Fruit fly (Drosophila melanogaster) whole organism, embryonic: ENCODE results near the gene phr6-4.

Source experiments
- Bteb2 ChIP-seq: fragments of 200-800 bp; sonication (Bioruptor generic); optimal IDR thresholded peaks from 2 replicates; lab custom pipeline; 2016; ENCODE audit warnings: missing biosample characterization, missing genetic modification characterization
- CG10979 ChIP-seq: fragments of 200-800 bp; sonication (Bioruptor generic); optimal IDR thresholded peaks from 2 replicates; lab custom pipeline; 2018; ENCODE audit warnings: missing biosample characterization, mild to moderate bottlenecking, missing genetic modification characterization, moderate library complexity
- CG12744 ChIP-seq: fragments of 200-800 bp; sonication (Bioruptor generic); optimal IDR thresholded peaks from 2 replicates; lab custom pipeline; 2016; ENCODE audit warnings: missing biosample characterization, missing genetic modification characterization
- CG13775 ChIP-seq: fragments of 200-800 bp; sonication (Bioruptor generic); optimal IDR thresholded peaks from 3 replicates; lab custom pipeline; 2017; ENCODE audit warnings: missing biosample characterization, mild to moderate bottlenecking, missing genetic modification characterization
- CG14014 ChIP-seq: fragments of 200-800 bp; sonication (Bioruptor generic); IDR thresholded peaks from 2 replicates; pipeline ENCODE4 v1.3.6; 2022; ENCODE audit warnings: missing biosample characterization, missing genetic modification characterization
- CG14965 ChIP-seq: fragments of 200-800 bp; sonication (Bioruptor generic); optimal IDR thresholded peaks from 2 replicates; lab custom pipeline; 2016; ENCODE audit warnings: missing biosample characterization, missing genetic modification characterization, borderline replicate concordance
- CG15696 ChIP-seq: fragments of 200-800 bp; sonication (Bioruptor generic); optimal IDR thresholded peaks from 2 replicates; lab custom pipeline; 2019; ENCODE audit warnings: missing biosample characterization, mild to moderate bottlenecking, missing genetic modification characterization, moderate library complexity
- CG3065 ChIP-seq: fragments of 200-800 bp; sonication (Bioruptor generic); optimal IDR thresholded peaks from 2 replicates; lab custom pipeline; 2016; ENCODE audit warnings: missing biosample characterization, missing genetic modification characterization
- CG32772 ChIP-seq: fragments of 200-800 bp; sonication (Bioruptor generic); IDR thresholded peaks from 2 replicates; pipeline ENCODE4 v1.3.6; 2022; ENCODE audit warnings: missing biosample characterization, missing genetic modification characterization
- CG34376 ChIP-seq: fragments of 200-800 bp; sonication (Bioruptor generic); optimal IDR thresholded peaks from 2 replicates; lab custom pipeline; 2018; ENCODE audit warnings: missing biosample characterization, mild to moderate bottlenecking, missing genetic modification characterization
- CG4707 ChIP-seq: fragments of 200-800 bp; sonication (Bioruptor generic); optimal IDR thresholded peaks from 2 replicates; lab custom pipeline; 2018; ENCODE audit warnings: missing biosample characterization, mild to moderate bottlenecking, missing genetic modification characterization, moderate library complexity
- CG4730 ChIP-seq: fragments of 200-800 bp; sonication (Bioruptor generic); IDR thresholded peaks from 2 replicates; pipeline ENCODE4 v1.3.6; 2022; ENCODE audit warnings: missing biosample characterization, missing genetic modification characterization
- CG6765 ChIP-seq: fragments of 200-800 bp; sonication (Bioruptor generic); optimal IDR thresholded peaks from 3 replicates; lab custom pipeline; 2017; ENCODE audit warnings: missing biosample characterization, mild to moderate bottlenecking, missing genetic modification characterization
- CG9727 ChIP-seq: fragments of 200-800 bp; sonication (Bioruptor generic); optimal IDR thresholded peaks from 3 replicates; lab custom pipeline; 2017; ENCODE audit warnings: missing biosample characterization, mild to moderate bottlenecking, missing genetic modification characterization
- CG9876 ChIP-seq: fragments of 200-800 bp; sonication (Bioruptor generic); optimal IDR thresholded peaks from 2 replicates; lab custom pipeline; 2016; ENCODE audit warnings: missing biosample characterization, missing genetic modification characterization
- Dad ChIP-seq: fragments of 200-800 bp; sonication (Bioruptor generic); optimal IDR thresholded peaks from 3 replicates; lab custom pipeline; 2016; ENCODE audit warnings: missing biosample characterization, missing genetic modification characterization
- Dbx ChIP-seq: fragments of 200-800 bp; sonication (Bioruptor generic); IDR thresholded peaks from 3 replicates; pipeline ENCODE4 v1.3.6; 2022; ENCODE audit warnings: missing biosample characterization, missing genetic modification characterization
- E2f1 ChIP-seq: fragments of 200-800 bp; sonication (Bioruptor generic); IDR thresholded peaks from 2 replicates; pipeline ENCODE4 v1.3.6; 2022; ENCODE audit warnings: missing biosample characterization, missing genetic modification characterization
- ERR ChIP-seq: fragments of 200-800 bp; sonication (Bioruptor generic); optimal IDR thresholded peaks from 2 replicates; lab custom pipeline; 2016; ENCODE audit warnings: missing biosample characterization, missing genetic modification characterization
- Fer1 ChIP-seq: fragments of 200-800 bp; sonication (Bioruptor generic); optimal IDR thresholded peaks from 2 replicates; lab custom pipeline; 2017; ENCODE audit warnings: missing biosample characterization, mild to moderate bottlenecking, missing genetic modification characterization
- Hmx ChIP-seq: fragments of 200-800 bp; sonication (Bioruptor generic); optimal IDR thresholded peaks from 2 replicates; lab custom pipeline; 2016; ENCODE audit warnings: missing biosample characterization, missing genetic modification characterization
- NFAT ChIP-seq: fragments of 200-800 bp; sonication (Bioruptor generic); IDR thresholded peaks from 2 replicates; pipeline ENCODE4 v1.3.6; 2022; ENCODE audit warnings: missing biosample characterization, missing genetic modification characterization
- Optix ChIP-seq: fragments of 200-800 bp; sonication (Bioruptor generic); IDR thresholded peaks from 3 replicates; pipeline ENCODE4 v1.3.6; 2022; ENCODE audit warnings: missing biosample characterization, missing genetic modification characterization
- Tbp ChIP-seq: fragments of >200 bp; optimal IDR thresholded peaks from 2 replicates; lab custom pipeline; 2018; ENCODE audit warnings: missing biosample characterization, missing genetic modification characterization
- Usf ChIP-seq: fragments of 200-800 bp; sonication (Bioruptor generic); optimal IDR thresholded peaks from 2 replicates; lab custom pipeline; 2017; ENCODE audit warnings: missing genotype, missing biosample characterization, missing genetic modification characterization
- Xrp1 ChIP-seq: fragments of 200-800 bp; sonication (Bioruptor generic); IDR thresholded peaks from 2 replicates; pipeline ENCODE4 v1.3.6; 2022; ENCODE audit warnings: missing biosample characterization, missing genetic modification characterization
- YL-1 ChIP-seq: fragments of 200-800 bp; sonication (Bioruptor generic); optimal IDR thresholded peaks from 3 replicates; lab custom pipeline; 2017; ENCODE audit warnings: missing biosample characterization, mild to moderate bottlenecking, missing genetic modification characterization
- ab ChIP-seq: fragments of 200-800 bp; sonication (Bioruptor generic); optimal IDR thresholded peaks from 2 replicates; lab custom pipeline; 2016; ENCODE audit warnings: missing biosample characterization, missing genetic modification characterization
- abd-A ChIP-seq: fragments of 200-800 bp; sonication (Bioruptor generic); optimal IDR thresholded peaks from 3 replicates; lab custom pipeline; 2019; ENCODE audit warnings: missing biosample characterization, mild to moderate bottlenecking, missing genetic modification characterization, moderate library complexity
- amos ChIP-seq: fragments of 200-800 bp; sonication (Bioruptor generic); IDR thresholded peaks from 2 replicates; pipeline ENCODE4 v1.3.6; 2022; ENCODE audit warnings: missing biosample characterization, missing genetic modification characterization; ENCODE audit not compliant: partially characterized antibody
- aop ChIP-seq: fragments of 200-800 bp; sonication (Bioruptor generic); IDR thresholded peaks from 2 replicates; pipeline ENCODE4 v1.3.6; 2022; ENCODE audit warnings: missing biosample characterization, missing genetic modification characterization
- br ChIP-seq: fragments of >200 bp; optimal IDR thresholded peaks from 2 replicates; lab custom pipeline; 2017
- cas ChIP-seq: fragments of 200-800 bp; sonication (Bioruptor generic); IDR thresholded peaks from 2 replicates; pipeline ENCODE4 v1.3.6; 2022; ENCODE audit warnings: missing biosample characterization, missing genetic modification characterization
- chm ChIP-seq: fragments of 200-800 bp; sonication (Bioruptor generic); IDR thresholded peaks from 2 replicates; pipeline ENCODE4 v1.3.6; 2022; ENCODE audit warnings: missing biosample characterization, missing genetic modification characterization
- cwo ChIP-seq: fragments of 200-800 bp; sonication (Bioruptor generic); optimal IDR thresholded peaks from 3 replicates; lab custom pipeline; 2017; ENCODE audit warnings: missing biosample characterization, missing genetic modification characterization, mild to moderate bottlenecking, moderate library complexity, missing genetic modification reagents
- dm ChIP-seq: fragments of 200-800 bp; sonication (Bioruptor generic); optimal IDR thresholded peaks from 3 replicates; lab custom pipeline; 2016; ENCODE audit warnings: missing biosample characterization, missing genetic modification characterization
- dmrt11E ChIP-seq: fragments of 200-800 bp; sonication (Bioruptor generic); optimal IDR thresholded peaks from 3 replicates; lab custom pipeline; 2018; ENCODE audit warnings: missing biosample characterization, mild to moderate bottlenecking, missing genetic modification characterization, moderate library complexity
- dpn ChIP-seq, 2 experiments: fragments of 200-800 bp; sonication (Bioruptor generic); optimal IDR thresholded peaks; 3 replicates each; lab custom pipeline; 2016; ENCODE audit warnings: missing biosample characterization in 2 of 2, missing genetic modification characterization in 2 of 2
- eyg ChIP-seq: fragments of 200-800 bp; sonication (Bioruptor generic); optimal IDR thresholded peaks from 3 replicates; lab custom pipeline; 2016; ENCODE audit warnings: missing biosample characterization, missing genetic modification characterization
- fd3F ChIP-seq: fragments of 200-800 bp; sonication (Bioruptor generic); optimal IDR thresholded peaks from 2 replicates; lab custom pipeline; 2018; ENCODE audit warnings: missing biosample characterization, mild to moderate bottlenecking, missing genetic modification characterization, moderate library complexity
- fd64A ChIP-seq: fragments of 200-800 bp; sonication (Bioruptor generic); optimal IDR thresholded peaks from 3 replicates; lab custom pipeline; 2018; ENCODE audit warnings: missing biosample characterization, mild to moderate bottlenecking, missing genetic modification characterization
- grau ChIP-seq: fragments of 200-800 bp; optimal IDR thresholded peaks from 3 replicates; lab custom pipeline; 2019; ENCODE audit warnings: missing biosample characterization, mild to moderate bottlenecking, missing genetic modification characterization, moderate library complexity
- insv ChIP-seq, 2 experiments: fragments of 200-800 bp; sonication (Bioruptor generic); optimal IDR thresholded peaks; 3 replicates each; lab custom pipeline; 2016 to 2018; ENCODE audit warnings: missing biosample characterization in 2 of 2, missing genetic modification characterization in 2 of 2
- jing ChIP-seq: fragments of 200-800 bp; sonication (Bioruptor generic); optimal IDR thresholded peaks from 2 replicates; lab custom pipeline; 2018; ENCODE audit warnings: missing biosample characterization, mild to moderate bottlenecking, missing genetic modification characterization
- onecut ChIP-seq: fragments of 200-800 bp; sonication (Bioruptor generic); IDR thresholded peaks from 2 replicates; pipeline ENCODE4 v1.3.6; 2022; ENCODE audit warnings: missing biosample characterization, missing genetic modification characterization
- p53 ChIP-seq: fragments of 200-800 bp; sonication (Bioruptor generic); optimal IDR thresholded peaks from 2 replicates; lab custom pipeline; 2016; ENCODE audit warnings: missing biosample characterization, missing genetic modification characterization
- pnt ChIP-seq: fragments of 200-800 bp; sonication (Bioruptor generic); optimal IDR thresholded peaks from 3 replicates; lab custom pipeline; 2016; ENCODE audit warnings: missing biosample characterization, missing genetic modification characterization
- pros ChIP-seq: fragments of 200-800 bp; sonication (Bioruptor generic); optimal IDR thresholded peaks from 3 replicates; lab custom pipeline; 2019; ENCODE audit warnings: missing biosample characterization, mild to moderate bottlenecking, missing genetic modification characterization, moderate library complexity
- sens ChIP-seq: fragments of 200-800 bp; sonication (Bioruptor generic); peaks from one replicate; lab custom pipeline; 2016; ENCODE audit warnings: missing biosample characterization, missing genetic modification characterization
- stc ChIP-seq: fragments of 200-800 bp; sonication (Bioruptor generic); IDR thresholded peaks from 2 replicates; pipeline ENCODE4 v1.3.6; 2022; ENCODE audit warnings: missing biosample characterization, missing genetic modification characterization
- tin ChIP-seq: fragments of 200-800 bp; sonication (Bioruptor generic); optimal IDR thresholded peaks from 3 replicates; lab custom pipeline; 2016; ENCODE audit warnings: missing biosample characterization, missing genetic modification characterization
- unpg ChIP-seq: fragments of 200-800 bp; sonication (Bioruptor generic); optimal IDR thresholded peaks from 3 replicates; lab custom pipeline; 2018; ENCODE audit warnings: missing biosample characterization, mild to moderate bottlenecking, missing genetic modification characterization, moderate library complexity
- zfh2 ChIP-seq: fragments of 200-800 bp; sonication (Bioruptor generic); optimal IDR thresholded peaks from 2 replicates; lab custom pipeline; 2016; ENCODE audit warnings: missing biosample characterization, missing genetic modification characterization

The phr6-4 gene

DNA sequence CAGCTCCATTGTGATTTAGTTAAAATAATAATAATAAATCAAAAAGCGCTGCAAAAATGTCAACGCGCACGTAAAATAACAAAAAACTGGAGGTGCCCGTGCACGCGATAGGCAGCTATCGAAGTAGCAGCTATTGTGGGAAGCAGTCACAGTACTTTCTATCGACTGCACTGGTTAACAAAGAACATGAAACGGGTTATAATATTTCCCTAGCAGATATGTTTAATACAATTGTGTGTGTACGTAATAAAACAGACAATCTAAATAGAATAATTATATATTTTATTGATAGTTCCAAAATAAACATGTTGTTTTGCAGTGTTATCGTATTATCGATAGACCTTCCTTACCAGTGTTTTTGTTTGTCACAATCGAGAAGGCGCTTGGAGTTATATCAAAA, 30.3 kb upstream of the phr6-4 start, which contains the start of the genes CG31678 and IKKepsilon (continued):
- TF ChIP-seq CG10979 (tag; lab: Kevin White, UChicago) (peak; percentile 23), aop (GFP tag; lab: Robert Waterston, UW) (no peak), Dbx (GFP tag; lab: Robert Waterston, UW) (no peak), fd3F (GFP tag; lab: Kevin White, UChicago) (peak; percentile 15), CG4730 (GFP tag; lab: Robert Waterston, UW) (no peak), Usf (GFP tag; lab: Kevin White, UChicago) (no peak), pnt (GFP tag; lab: Kevin White, UChicago) (no peak), dmrt11E (tag; lab: Kevin White, UChicago) (peak; percentile 24), insv (GFP tag; optimal IDR thresholded peaks at IDR 0.05; lab: Kevin White, UChicago) (no peak), YL-1 (GFP tag; lab: Kevin White, UChicago) (peak; percentile 83), amos (GFP tag; lab: Robert Waterston, UW) (peak; percentile 91), p53 (no peak), CG6765 (GFP tag; lab: Kevin White, UChicago) (no peak), cwo (GFP tag; lab: Kevin White, UChicago) (no peak), Bteb2 (no peak), sens (peak; percentile 30), CG32772 (GFP tag; lab: Robert Waterston, UW) (no peak), Hmx (GFP tag; lab: Kevin White, UChicago) (no peak), dm (GFP tag; lab: Kevin White, UChicago) (no peak), dpn (GFP tag; optimal IDR thresholded peaks at IDR 0.05; lab: Kevin White, UChicago) (peak in 1 of 2 experiments; percentile 54), pros (GFP tag; lab: Kevin White, UChicago) (no peak), br (no peak), unpg (peak; percentile 35), zfh2 (GFP tag; lab: Kevin White, UChicago) (peak; percentile 37), chm (no peak), CG34376 (GFP tag; lab: Kevin White, UChicago) (no peak), CG9876 (no peak), Dad (GFP tag; lab: Kevin White, UChicago) (no peak), CG15696 (tag; lab: Kevin White, UChicago) (no peak), NFAT (no peak), E2f1 (GFP tag; lab: Robert Waterston, UW) (no peak), CG14014 (GFP tag; lab: Robert Waterston, UW) (no peak), CG13775 (GFP tag; lab: Kevin White, UChicago) (peak; percentile 6), Tbp (GFP tag; lab: Kevin White, UChicago) (no peak), Xrp1 (GFP tag; lab: Robert Waterston, UW) (peak; percentile 42; the same call in 1 of the 2 replicates), CG9727 (peak; percentile 38), stc (GFP tag; lab: Robert Waterston, UW) (no peak), abd-A (tag; lab: Kevin White, UChicago) (no peak), Optix (GFP tag; lab: Robert Waterston, UW) (no peak), fd64A (GFP tag; lab: Kevin White, UChicago) (no peak), CG4707 (no peak), grau (peak; percentile 58), onecut (GFP tag; lab: Robert Waterston, UW) (no peak), ab (no peak), cas (GFP tag; lab: Robert Waterston, UW) (no peak), eyg (GFP tag; lab: Kevin White, UChicago) (no peak), jing (no peak), CG12744 (GFP tag; lab: Kevin White, UChicago) (no peak), tin (GFP tag; lab: Kevin White, UChicago) (peak; percentile 9), CG14965 (GFP tag; lab: Kevin White, UChicago) (no peak), ERR (GFP tag; lab: Kevin White, UChicago) (no peak), CG3065 (GFP tag; lab: Kevin White, UChicago) (no peak), Fer1 (peak; percentile 43)
